Fruit fly (Drosophila melanogaster) whole organism, embryonic: ENCODE data around the gene HP1c.

Source experiments
- Antp ChIP-seq: fragments of 200-800 bp; sonication (Bioruptor generic); optimal IDR thresholded peaks from 3 replicates; lab custom pipeline; 2016; ENCODE audit warnings: missing biosample characterization, missing genetic modification characterization
- B-H1 ChIP-seq: fragments of 200-800 bp; sonication (Bioruptor generic); IDR thresholded peaks from 3 replicates; pipeline ENCODE4 v1.3.6; 2022; ENCODE audit warnings: missing biosample characterization, missing genetic modification characterization
- BEAF-32 ChIP-seq: fragments of 200-800 bp; sonication (Bioruptor generic); optimal IDR thresholded peaks from 3 replicates; lab custom pipeline; 2017; ENCODE audit warnings: missing biosample characterization, missing genetic modification characterization, mild to moderate bottlenecking, moderate library complexity, missing genetic modification reagents
- CG11560 ChIP-seq: fragments of 200-800 bp; sonication (Bioruptor generic); IDR thresholded peaks from 3 replicates; pipeline ENCODE4 v1.3.6; 2022; ENCODE audit warnings: missing biosample characterization, missing genetic modification characterization
- CG12219 ChIP-seq: fragments of 200-800 bp; sonication (Bioruptor generic); optimal IDR thresholded peaks from 3 replicates; lab custom pipeline; 2018; ENCODE audit warnings: missing biosample characterization, mild to moderate bottlenecking, missing genetic modification characterization
- CG14014 ChIP-seq: fragments of 200-800 bp; sonication (Bioruptor generic); IDR thresholded peaks from 2 replicates; pipeline ENCODE4 v1.3.6; 2022; ENCODE audit warnings: missing biosample characterization, missing genetic modification characterization
- CG14710 ChIP-seq: fragments of 200-800 bp; sonication (Bioruptor generic); optimal IDR thresholded peaks from 3 replicates; lab custom pipeline; 2019; ENCODE audit warnings: missing biosample characterization, mild to moderate bottlenecking, missing genetic modification characterization, moderate library complexity
- CG15011 ChIP-seq: fragments of 200-800 bp; sonication (Bioruptor generic); optimal IDR thresholded peaks from 3 replicates; lab custom pipeline; 2018; ENCODE audit warnings: missing biosample characterization, mild to moderate bottlenecking, missing genetic modification characterization
- CG15073 ChIP-seq: fragments of 200-800 bp; sonication (Bioruptor generic); optimal IDR thresholded peaks from 2 replicates; lab custom pipeline; 2016; ENCODE audit warnings: missing biosample characterization, missing genetic modification characterization
- CG2678 ChIP-seq: fragments of 200-800 bp; sonication (Bioruptor generic); optimal IDR thresholded peaks from 3 replicates; lab custom pipeline; 2019; ENCODE audit warnings: missing biosample characterization, mild to moderate bottlenecking, missing genetic modification characterization, moderate library complexity
- CG30403 ChIP-seq: fragments of 200-800 bp; sonication (Bioruptor generic); optimal IDR thresholded peaks from 3 replicates; lab custom pipeline; 2016; ENCODE audit warnings: missing biosample characterization, missing genetic modification characterization
- CG30431 ChIP-seq: fragments of 200-800 bp; sonication (Bioruptor generic); optimal IDR thresholded peaks from 2 replicates; lab custom pipeline; 2017; ENCODE audit warnings: missing biosample characterization, missing genetic modification characterization
- CG31224 ChIP-seq: fragments of 200-800 bp; sonication (Bioruptor generic); IDR thresholded peaks from 2 replicates; pipeline ENCODE4 v1.3.6; 2022; ENCODE audit warnings: missing biosample characterization, missing genetic modification characterization
- CG3281 ChIP-seq: fragments of 200-800 bp; sonication (Bioruptor generic); optimal IDR thresholded peaks from 3 replicates; lab custom pipeline; 2017; ENCODE audit warnings: missing biosample characterization, mild to moderate bottlenecking, missing genetic modification characterization
- CG34376 ChIP-seq: fragments of 200-800 bp; sonication (Bioruptor generic); optimal IDR thresholded peaks from 2 replicates; lab custom pipeline; 2018; ENCODE audit warnings: missing biosample characterization, mild to moderate bottlenecking, missing genetic modification characterization
- CG7786 ChIP-seq: fragments of 200-800 bp; sonication (Bioruptor generic); optimal IDR thresholded peaks from 2 replicates; lab custom pipeline; 2016; ENCODE audit warnings: missing biosample characterization, missing genetic modification characterization
- CG9797 ChIP-seq: fragments of 200-800 bp; sonication (Bioruptor generic); optimal IDR thresholded peaks from 3 replicates; lab custom pipeline; 2018; ENCODE audit warnings: missing biosample characterization, mild to moderate bottlenecking, missing genetic modification characterization
- CG9876 ChIP-seq: fragments of 200-800 bp; sonication (Bioruptor generic); optimal IDR thresholded peaks from 2 replicates; lab custom pipeline; 2016; ENCODE audit warnings: missing biosample characterization, missing genetic modification characterization
- CkIIα-i1 ChIP-seq: fragments of 200-800 bp; sonication (Bioruptor generic); IDR thresholded peaks from 2 replicates; pipeline ENCODE4 v1.3.6; 2022; ENCODE audit warnings: missing biosample characterization, missing genetic modification characterization
- Dad ChIP-seq: fragments of 200-800 bp; sonication (Bioruptor generic); optimal IDR thresholded peaks from 3 replicates; lab custom pipeline; 2016; ENCODE audit warnings: missing biosample characterization, missing genetic modification characterization
- Dek ChIP-seq: fragments of 200-800 bp; sonication (Bioruptor generic); optimal IDR thresholded peaks from 3 replicates; lab custom pipeline; 2019; ENCODE audit warnings: missing biosample characterization, mild to moderate bottlenecking, missing genetic modification characterization, moderate library complexity
- H2.0 ChIP-seq: fragments of 200-800 bp; sonication (Bioruptor generic); IDR thresholded peaks from 2 replicates; pipeline ENCODE4 v1.3.6; 2022; ENCODE audit warnings: missing biosample characterization, missing genetic modification characterization
- HHEX ChIP-seq: fragments of 200-800 bp; sonication (Bioruptor generic); optimal IDR thresholded peaks from 3 replicates; lab custom pipeline; 2017; ENCODE audit warnings: missing biosample characterization, mild to moderate bottlenecking, missing genetic modification characterization, missing genetic modification reagents
- Hr39 ChIP-seq: fragments of >200 bp; optimal IDR thresholded peaks from 2 replicates; lab custom pipeline; 2017
- Lpt ChIP-seq: fragments of >200 bp; optimal IDR thresholded peaks from 2 replicates; lab custom pipeline; 2018; ENCODE audit warnings: missing biosample characterization, missing genetic modification characterization
- MTF-1 ChIP-seq: fragments of 200-800 bp; sonication (Bioruptor generic); optimal IDR thresholded peaks from 2 replicates; lab custom pipeline; 2018; ENCODE audit warnings: missing biosample characterization, mild to moderate bottlenecking, missing genetic modification characterization, borderline replicate concordance
- Neu2 ChIP-seq: fragments of 200-800 bp; sonication (Bioruptor generic); optimal IDR thresholded peaks from 3 replicates; lab custom pipeline; 2016; ENCODE audit warnings: missing biosample characterization, missing genetic modification characterization, borderline replicate concordance
- Nf-YB ChIP-seq: fragments of 200-800 bp; sonication (Bioruptor generic); optimal IDR thresholded peaks from 3 replicates; lab custom pipeline; 2019; ENCODE audit warnings: missing biosample characterization, mild to moderate bottlenecking, missing genetic modification characterization, moderate library complexity
- Sry-β ChIP-seq: fragments of 200-800 bp; sonication (Bioruptor generic); optimal IDR thresholded peaks from 2 replicates; lab custom pipeline; 2018; ENCODE audit warnings: missing biosample characterization, mild to moderate bottlenecking, missing genetic modification characterization, moderate library complexity
- ac ChIP-seq: fragments of 200-800 bp; sonication (Bioruptor generic); optimal IDR thresholded peaks from 3 replicates; lab custom pipeline; 2017; ENCODE audit warnings: missing biosample characterization, mild to moderate bottlenecking, missing genetic modification characterization
- ato ChIP-seq: fragments of 200-800 bp; sonication (Bioruptor generic); IDR thresholded peaks from 2 replicates; pipeline ENCODE4 v1.3.6; 2022; ENCODE audit warnings: missing biosample characterization, missing genetic modification characterization; ENCODE audit not compliant: partially characterized antibody
- bbx ChIP-seq: fragments of 200-800 bp; sonication (Bioruptor generic); IDR thresholded peaks from 2 replicates; pipeline ENCODE4 v1.3.6; 2022; ENCODE audit warnings: missing biosample characterization, missing genetic modification characterization; ENCODE audit not compliant: partially characterized antibody
- bowl ChIP-seq: fragments of 200-800 bp; sonication (Bioruptor generic); IDR thresholded peaks from 2 replicates; pipeline ENCODE4 v1.3.6; 2022; ENCODE audit warnings: missing biosample characterization, missing genetic modification characterization
- chif ChIP-seq, 2 experiments: fragments of 200-800 bp; sonication (Bioruptor generic); optimal IDR thresholded peaks; 3 replicates each; lab custom pipeline; 2016; ENCODE audit warnings: missing biosample characterization in 2 of 2, missing genetic modification characterization in 2 of 2
- crp ChIP-seq, 2 experiments: fragments of 200-800 bp; sonication (Bioruptor generic); optimal IDR thresholded peaks; 2 replicates in 1 of 2; 3 replicates in 1 of 2; lab custom pipeline; 2017; ENCODE audit warnings: missing biosample characterization in 2 of 2, missing genetic modification characterization in 2 of 2, mild to moderate bottlenecking in 1 of 2, moderate library complexity in 1 of 2
- disco-r ChIP-seq: fragments of 200-800 bp; sonication (Bioruptor generic); optimal IDR thresholded peaks from 2 replicates; lab custom pipeline; 2016; ENCODE audit warnings: missing biosample characterization, missing genetic modification characterization
- esg ChIP-seq: fragments of 200-800 bp; sonication (Bioruptor generic); conservative IDR thresholded peaks from 2 replicates; pipeline ENCODE4 v1.3.6; 2022; ENCODE audit warnings: missing biosample characterization, missing genetic modification characterization
- eyg ChIP-seq: fragments of 200-800 bp; sonication (Bioruptor generic); optimal IDR thresholded peaks from 3 replicates; lab custom pipeline; 2016; ENCODE audit warnings: missing biosample characterization, missing genetic modification characterization
- gsb-n ChIP-seq: fragments of 200-800 bp; sonication (Bioruptor generic); optimal IDR thresholded peaks from 3 replicates; lab custom pipeline; 2018; ENCODE audit warnings: missing biosample characterization, mild to moderate bottlenecking, missing genetic modification characterization
- ham ChIP-seq: fragments of 200-800 bp; sonication (Bioruptor generic); IDR thresholded peaks from 2 replicates; pipeline ENCODE4 v1.3.6; 2022; ENCODE audit warnings: missing biosample characterization, missing genetic modification characterization
- hkb ChIP-seq, 2 experiments: fragments of 200-800 bp in 1 of 2; fragments of >200 bp in 1 of 2; sonication (Bioruptor generic) in 1 of 2; IDR thresholded peaks in 1 of 2; optimal IDR thresholded peaks in 1 of 2; 2 replicates each; pipeline versions ENCODE4 v1.3.6 to Lab custom; 2017 to 2022; ENCODE audit warnings: missing biosample characterization in 1 of 2, missing genetic modification characterization in 1 of 2
- inv ChIP-seq: fragments of 200-800 bp; sonication (Bioruptor generic); IDR thresholded peaks from 2 replicates; pipeline ENCODE4 v1.3.6; 2022; ENCODE audit warnings: missing biosample characterization, missing genetic modification characterization; ENCODE audit not compliant: partially characterized antibody
- kay ChIP-seq: fragments of 200-800 bp; sonication (Bioruptor generic); optimal IDR thresholded peaks from 2 replicates; lab custom pipeline; 2016; ENCODE audit warnings: missing biosample characterization, missing genetic modification characterization
- lbe ChIP-seq: fragments of 200-800 bp; sonication (Bioruptor generic); optimal IDR thresholded peaks from 2 replicates; lab custom pipeline; 2016; ENCODE audit warnings: missing biosample characterization, mild to moderate bottlenecking, missing genetic modification characterization
- lmd ChIP-seq: fragments of 200-800 bp; sonication (Bioruptor generic); IDR thresholded peaks from 2 replicates; pipeline ENCODE4 v1.3.6; 2022; ENCODE audit warnings: missing biosample characterization, missing genetic modification characterization
- pfk ChIP-seq: fragments of 200-800 bp; sonication (Bioruptor generic); optimal IDR thresholded peaks from 2 replicates; lab custom pipeline; 2018; ENCODE audit warnings: missing biosample characterization, mild to moderate bottlenecking, missing genetic modification characterization, moderate library complexity
- sens-2 ChIP-seq: fragments of 200-800 bp; sonication (Bioruptor generic); IDR thresholded peaks from 2 replicates; pipeline ENCODE4 v1.3.6; 2022; ENCODE audit warnings: missing biosample characterization, missing genetic modification characterization
- unc-4 ChIP-seq: fragments of 200-800 bp; sonication (Bioruptor generic); IDR thresholded peaks from 2 replicates; pipeline ENCODE4 v1.3.6; 2022; ENCODE audit warnings: missing biosample characterization, missing genetic modification characterization; ENCODE audit not compliant: partially characterized antibody

HP1c gene

dm6 chr3R:22753895-22754774 lies 8.7 kb downstream of the HP1c start (continued):
- TF ChIP-seq HHEX (GFP tag; lab: Kevin White, UChicago) (peak; percentile 38), Dek (tag; lab: Kevin White, UChicago) (peak; percentile 58), CG9876 (GFP tag; lab: Kevin White, UChicago) (no peak), Dad (GFP tag; lab: Kevin White, UChicago) (no peak), CG9797 (GFP tag; lab: Kevin White, UChicago) (no peak), kay (GFP tag; lab: Kevin White, UChicago) (no peak), lbe (no peak), Hr39 (lab: Kevin White, UChicago) (no peak), CG34376 (GFP tag; lab: Kevin White, UChicago) (no peak), CG12219 (peak; percentile 5), pfk (GFP tag; lab: Kevin White, UChicago) (no peak), unc-4 (peak; percentile 44), bbx (GFP tag; lab: Robert Waterston, UW) (peak; percentile 61), CG30403 (peak; percentile 84), ato (GFP tag; lab: Robert Waterston, UW) (0 out of 2 replicates have a peak, but pooled peaks have one; percentile 31), CG14710 (peak; percentile 40), CG7786 (GFP tag; lab: Kevin White, UChicago) (peak; percentile 37), B-H1 (GFP tag; lab: Robert Waterston, UW) (no peak; the same call in 2 of the 3 replicates), CG2678 (tag; lab: Kevin White, UChicago) (peak; percentile 81), lmd (peak; percentile 54), Neu2 (GFP tag; lab: Kevin White, UChicago) (no peak), CG30431 (GFP tag; lab: Kevin White, UChicago) (no peak), H2.0 (peak; percentile 58), Nf-YB (peak; percentile 26), sens-2 (GFP tag; lab: Robert Waterston, UW) (no peak; the same call in 1 of the 2 replicates), Sry-β (GFP tag; lab: Kevin White, UChicago) (no peak), CG15011 (GFP tag; lab: Kevin White, UChicago) (peak; percentile 45), ac (GFP tag; lab: Kevin White, UChicago) (no peak), ham (GFP tag; lab: Robert Waterston, UW) (no peak), crp (GFP tag; optimal IDR thresholded peaks at IDR 0.05; lab: Kevin White, UChicago) (peak in 1 of 2 experiments; percentile 1), CG15073 (no peak), BEAF-32 (GFP tag; lab: Kevin White, UChicago) (no peak), CkIIα-i1 (no peak), inv (GFP tag; lab: Robert Waterston, UW) (no peak), disco-r (GFP tag; lab: Kevin White, UChicago) (peak; percentile 22), bowl (GFP tag; lab: Robert Waterston, UW) (peak; percentile 53; the same call in 1 of the 2 replicates), chif (GFP tag; optimal IDR thresholded peaks at IDR 0.05; lab: Kevin White, UChicago) (peak in 1 of 2 experiments; percentile 40), Antp (peak; percentile 11), CG3281 (peak; percentile 71), CG11560 (tag; lab: Robert Waterston, UW) (no peak), hkb (optimal IDR thresholded peaks at IDR 0.05; lab: Kevin White, UChicago) (no peak), hkb (GFP tag; IDR thresholded peaks at IDR 0.05; lab: Robert Waterston, UW) (peak; percentile 14; the same call in 1 of the 2 replicates), gsb-n (tag; lab: Kevin White, UChicago) (no peak), esg (GFP tag; lab: Robert Waterston, UW) (peak; percentile 42), Lpt (GFP tag; lab: Kevin White, UChicago) (no peak), CG14014 (GFP tag; lab: Robert Waterston, UW) (peak; percentile 50; the same call in 1 of the 2 replicates), MTF-1 (no peak), eyg (GFP tag; lab: Kevin White, UChicago) (no peak), CG31224 (GFP tag; lab: Robert Waterston, UW) (no peak; the same call in 1 of the 2 replicates)
